Worm (Caenorhabditis elegans) whole organism, mixed stage, embryonic: ENCODE results near the gene str-8.

Experiments
- bed-3 ChIP-seq: fragments of 200-800 bp; sonication (Bioruptor generic); optimal IDR thresholded peaks from 3 replicates; lab custom pipeline; 2018; ENCODE audit warnings: mild to moderate bottlenecking, missing genetic modification characterization, moderate library complexity, missing compliant biosample characterization
- blmp-1 ChIP-seq: fragments of 150-350 bp; optimal IDR thresholded peaks from 2 replicates; lab custom pipeline; 2014; ENCODE audit warnings: missing biosample characterization, missing genetic modification characterization
- ceh-39 ChIP-seq: fragments of 150-350 bp; optimal IDR thresholded peaks from 2 replicates; lab custom pipeline; 2014; ENCODE audit warnings: missing biosample characterization, missing genetic modification characterization
- ces-1 ChIP-seq: fragments of 150-350 bp; optimal IDR thresholded peaks from 2 replicates; lab custom pipeline; 2014; ENCODE audit warnings: missing biosample characterization, missing genetic modification reagents, missing genetic modification characterization
- elt-1 ChIP-seq: sonication (generic microtip); optimal IDR thresholded peaks from 2 replicates; lab custom pipeline; 2017; ENCODE audit warnings: missing genetic modification characterization, mild to moderate bottlenecking, missing compliant biosample characterization, antibody characterized with exemption, moderate library complexity, borderline replicate concordance; ENCODE audit not compliant: insufficient read depth
- elt-3 ChIP-seq: fragments of 150-350 bp; optimal IDR thresholded peaks from 2 replicates; lab custom pipeline; 2014; ENCODE audit warnings: missing biosample characterization, missing genetic modification characterization
- lin-13 ChIP-seq: fragments of 150-350 bp; optimal IDR thresholded peaks from 2 replicates; lab custom pipeline; 2014; ENCODE audit warnings: missing biosample characterization, missing genetic modification characterization
- lsy-2 ChIP-seq: fragments of 150-350 bp; optimal IDR thresholded peaks from 2 replicates; lab custom pipeline; 2014; ENCODE audit warnings: missing biosample characterization, missing genetic modification characterization
- pha-4 ChIP-seq: fragments of 150-350 bp; optimal IDR thresholded peaks from 2 replicates; lab custom pipeline; 2018; ENCODE audit warnings: missing biosample characterization, missing genetic modification reagents, missing genetic modification characterization
- snpc-4 ChIP-seq: fragments of 150-350 bp; optimal IDR thresholded peaks from 2 replicates; lab custom pipeline; 2014; ENCODE audit warnings: missing biosample characterization, missing genetic modification characterization
- sptf-1 ChIP-seq: sonication (generic microtip); optimal IDR thresholded peaks from 2 replicates; lab custom pipeline; 2017; ENCODE audit warnings: mild to moderate bottlenecking, missing genetic modification characterization, moderate library complexity, missing compliant biosample characterization
- unc-62 ChIP-seq: fragments of 150-350 bp; optimal IDR thresholded peaks from 2 replicates; lab custom pipeline; 2014; ENCODE audit warnings: missing biosample characterization, missing genetic modification reagents, missing genetic modification characterization
- ztf-11 ChIP-seq: fragments of 150-350 bp; optimal IDR thresholded peaks from 2 replicates; lab custom pipeline; 2014; ENCODE audit warnings: missing biosample characterization, missing genetic modification characterization

ce11 chrV:15773941-15774340 is 19.1 kb downstream of the str-8 start:
- TF ChIP-seq lsy-2 (tag; lab: Kevin White, UChicago) (no peak), ztf-11 (tag; lab: Kevin White, UChicago) (no peak), elt-3 (tag; lab: Kevin White, UChicago) (no peak), ceh-39 (tag; lab: Kevin White, UChicago) (no peak), sptf-1 (tag; lab: Kevin White, UChicago) (no peak), unc-62 (GFP tag; lab: Kevin White, UChicago) (no peak), pha-4 (tag; lab: Kevin White, UChicago) (no peak), lin-13 (tag; lab: Kevin White, UChicago) (no peak), ces-1 (GFP tag; lab: Kevin White, UChicago) (no peak), blmp-1 (tag; lab: Kevin White, UChicago) (no peak), elt-1 (tag; lab: Kevin White, UChicago) (no peak), snpc-4 (tag; lab: Kevin White, UChicago) (no peak), bed-3 (GFP tag; lab: Kevin White, UChicago) (no peak)
